Worm (Caenorhabditis elegans) whole organism, early embryonic: ENCODE measurements around the gene rgs-6.

Experiments used
- F13C5.2 ChIP-seq: sonication (generic microtip); optimal IDR thresholded peaks from 2 replicates; lab custom pipeline; 2017; ENCODE audit warnings: mild to moderate bottlenecking, missing genetic modification characterization, inconsistent platforms, missing compliant biosample characterization
- ama-1 ChIP-seq: fragments of 150-350 bp; optimal IDR thresholded peaks from 2 replicates; lab custom pipeline; 2014
- ceh-13 ChIP-seq: fragments of 200-800 bp; sonication (Bioruptor generic); optimal IDR thresholded peaks from 2 replicates; lab custom pipeline; 2018; ENCODE audit warnings: mild to moderate bottlenecking, missing genetic modification characterization, missing compliant biosample characterization
- ceh-36 ChIP-seq: sonication (generic microtip); optimal IDR thresholded peaks from 2 replicates; lab custom pipeline; 2016; ENCODE audit warnings: missing genetic modification characterization, inconsistent platforms, missing compliant biosample characterization
- ets-7 ChIP-seq: sonication (generic microtip); optimal IDR thresholded peaks from 2 replicates; lab custom pipeline; 2016; ENCODE audit warnings: missing genotype, missing genetic modification characterization, missing compliant biosample characterization
- flt-1 ChIP-seq: fragments of 200-800 bp; sonication (Bioruptor generic); IDR thresholded peaks from 2 replicates; pipeline ENCODE4 v1.3.6; 2022; ENCODE audit warnings: missing genetic modification characterization, missing compliant biosample characterization
- hmbx-1 ChIP-seq: sonication (generic microtip); optimal IDR thresholded peaks from 2 replicates; lab custom pipeline; 2016; ENCODE audit warnings: mild to moderate bottlenecking, missing genetic modification characterization, missing compliant biosample characterization
- hmg-4 ChIP-seq: fragments of 200-800 bp; sonication (Bioruptor generic); optimal IDR thresholded peaks from 2 replicates; lab custom pipeline; 2018; ENCODE audit warnings: mild to moderate bottlenecking, missing genetic modification characterization, missing compliant biosample characterization
- hnd-1 ChIP-seq: sonication (generic microtip); optimal IDR thresholded peaks from 2 replicates; lab custom pipeline; 2016; ENCODE audit warnings: missing genetic modification characterization, missing compliant biosample characterization
- scrt-1 ChIP-seq: fragments of 200-800 bp; sonication (Bioruptor generic); IDR thresholded peaks from 2 replicates; pipeline ENCODE4 v1.3.6; 2022; ENCODE audit warnings: missing genetic modification characterization, missing compliant biosample characterization
- sea-1 ChIP-seq: fragments of 200-800 bp; sonication (Bioruptor generic); conservative IDR thresholded peaks from 2 replicates; pipeline ENCODE4 v1.3.6; 2022; ENCODE audit warnings: missing genetic modification characterization, missing compliant biosample characterization
- tbx-11 ChIP-seq: fragments of 200-800 bp; sonication (Bioruptor generic); IDR thresholded peaks from 2 replicates; pipeline ENCODE4 v1.3.6; 2022; ENCODE audit warnings: missing genetic modification characterization, missing compliant biosample characterization
- tbx-37 ChIP-seq: fragments of 200-800 bp; sonication (Bioruptor generic); conservative IDR thresholded peaks from 2 replicates; pipeline ENCODE4 v1.3.6; 2022; ENCODE audit warnings: missing genetic modification reagents, missing genetic modification characterization, missing compliant biosample characterization

DNA sequence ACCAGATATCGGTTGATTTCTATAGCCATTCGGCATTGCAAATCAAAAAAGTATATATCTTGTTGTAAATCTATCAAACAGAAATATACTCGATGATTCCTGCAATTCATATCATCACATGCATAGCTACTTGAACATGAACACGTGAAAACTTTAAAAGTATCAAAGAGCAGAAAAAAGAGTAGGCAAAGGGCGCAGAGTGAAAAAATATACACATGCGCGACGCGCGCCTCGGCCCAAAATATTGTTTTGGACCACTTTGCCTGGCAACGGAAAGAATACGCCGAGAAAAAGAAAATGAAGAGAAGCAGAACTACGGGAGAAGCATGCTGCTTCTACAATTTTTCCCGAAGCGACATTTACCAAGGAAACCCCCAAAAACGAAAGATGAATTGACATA, 37.1 kb upstream of the rgs-6 start, which contains the start of gene C54H2.4:
- TF ChIP-seq hmbx-1 (tag; lab: Kevin White, UChicago) = no peak
- no peak for TF ChIP-seq scrt-1
- no peak for TF ChIP-seq hmg-4 (GFP tag; lab: Kevin White, UChicago)
- no peak for TF ChIP-seq ceh-36 (tag; lab: Kevin White, UChicago)
- no peak for TF ChIP-seq sea-1
- no peak for TF ChIP-seq ama-1
- no peak for TF ChIP-seq ceh-13 (GFP tag; lab: Kevin White, UChicago)
- no peak for TF ChIP-seq ets-7 (tag; lab: Kevin White, UChicago)
- TF ChIP-seq F13C5.2 (tag; lab: Kevin White, UChicago) = no peak
- no peak for TF ChIP-seq hnd-1 (tag; lab: Kevin White, UChicago)
- TF ChIP-seq tbx-37 (GFP tag; lab: Robert Waterston, UW) = no peak
- no peak for TF ChIP-seq flt-1 (GFP tag; lab: Robert Waterston, UW)
- TF ChIP-seq tbx-11 = no peak
